Worm (Caenorhabditis elegans) whole organism, L4/young adult: ENCODE results near the gene clec-136.

ENCODE experiments used
- W03F9.2 ChIP-seq: fragments of 150-350 bp; optimal IDR thresholded peaks from 2 replicates; lab custom pipeline; 2014; ENCODE audit warnings: missing biosample characterization, missing genetic modification characterization
- dao-5 ChIP-seq: sonication (generic microtip); optimal IDR thresholded peaks from 2 replicates; lab custom pipeline; 2016; ENCODE audit warnings: missing genotype, missing genetic modification characterization, moderate library complexity, missing compliant biosample characterization
- him-1 ChIP-seq: sonication (generic microtip); optimal IDR thresholded peaks from 2 replicates; lab custom pipeline; 2016; ENCODE audit warnings: missing genotype, missing genetic modification reagents, missing genetic modification characterization, missing compliant biosample characterization

DNA sequence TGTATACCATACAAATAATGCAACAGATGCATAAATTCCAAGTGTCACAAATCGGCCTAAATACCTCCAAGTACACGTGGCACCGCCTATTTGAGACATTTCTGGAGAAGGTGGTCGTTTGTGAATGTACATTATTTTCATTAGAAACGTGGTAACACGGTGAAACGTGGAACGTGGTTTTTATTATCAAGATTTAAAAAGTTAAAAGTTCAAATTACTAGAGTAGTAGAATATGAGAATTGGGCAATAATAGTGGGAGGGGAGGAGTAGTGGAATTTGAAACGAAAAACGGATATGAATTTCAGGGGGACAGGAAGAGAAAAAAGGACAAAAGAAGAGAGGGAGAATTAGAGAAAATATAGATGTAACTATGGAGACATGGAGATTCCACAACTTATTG is 39.5 kb upstream of the clec-136 start, which contains the start of gene fut-6:
- no peak for TF ChIP-seq him-1 (tag; lab: Kevin White, UChicago)
- TF ChIP-seq W03F9.2 (tag; lab: Kevin White, UChicago) = no peak
- TF ChIP-seq dao-5 (tag; lab: Kevin White, UChicago) = no peak
